Fruit fly (Drosophila melanogaster) whole organism, embryonic: Measurements from ENCODE around the gene CG6972.

Experiments used
- CG10321 ChIP-seq: fragments of 200-800 bp; sonication (Bioruptor generic); IDR thresholded peaks from 2 replicates; pipeline ENCODE4 v1.3.6; 2022; ENCODE audit warnings: missing biosample characterization, missing genetic modification characterization
- CG10959 ChIP-seq: fragments of 200-800 bp; sonication (Bioruptor generic); IDR thresholded peaks from 2 replicates; pipeline ENCODE4 v1.3.6; 2022; ENCODE audit warnings: missing biosample characterization, missing genetic modification characterization
- CG10979 ChIP-seq: fragments of 200-800 bp; sonication (Bioruptor generic); optimal IDR thresholded peaks from 2 replicates; lab custom pipeline; 2018; ENCODE audit warnings: missing biosample characterization, mild to moderate bottlenecking, missing genetic modification characterization, moderate library complexity
- CG12104 ChIP-seq: fragments of 200-800 bp; sonication (Bioruptor generic); optimal IDR thresholded peaks from 3 replicates; lab custom pipeline; 2016; ENCODE audit warnings: missing biosample characterization, missing genetic modification characterization
- CG12236 ChIP-seq: fragments of 200-800 bp; sonication (Bioruptor generic); optimal IDR thresholded peaks from 2 replicates; lab custom pipeline; 2016; ENCODE audit warnings: missing biosample characterization, missing genetic modification characterization
- CG14441 ChIP-seq: fragments of 200-800 bp; sonication (Bioruptor generic); IDR thresholded peaks from 2 replicates; pipeline ENCODE4 v1.3.6; 2022; ENCODE audit warnings: missing biosample characterization, missing genetic modification characterization
- CG15479 ChIP-seq: fragments of 200-800 bp; sonication (Bioruptor generic); optimal IDR thresholded peaks from 3 replicates; lab custom pipeline; 2019; ENCODE audit warnings: missing biosample characterization, mild to moderate bottlenecking, missing genetic modification characterization, moderate library complexity
- CG1603 ChIP-seq: fragments of 200-800 bp; sonication (Bioruptor generic); optimal IDR thresholded peaks from 2 replicates; lab custom pipeline; 2019; ENCODE audit warnings: missing biosample characterization, mild to moderate bottlenecking, missing genetic modification characterization, moderate library complexity
- CG17568 ChIP-seq: fragments of 200-800 bp; sonication (Bioruptor generic); optimal IDR thresholded peaks from 2 replicates; lab custom pipeline; 2018; ENCODE audit warnings: missing biosample characterization, mild to moderate bottlenecking, missing genetic modification characterization, moderate library complexity
- CG17612 ChIP-seq: fragments of 200-800 bp; sonication (Bioruptor generic); IDR thresholded peaks from 2 replicates; pipeline ENCODE4 v1.3.6; 2022; ENCODE audit warnings: missing biosample characterization, missing genetic modification characterization
- CG18011 ChIP-seq: fragments of 200-800 bp; sonication (Bioruptor generic); optimal IDR thresholded peaks from 2 replicates; lab custom pipeline; 2017; ENCODE audit warnings: missing biosample characterization, missing genetic modification characterization, mild to moderate bottlenecking, moderate library complexity, missing genotype
- CG18262 ChIP-seq: fragments of 200-800 bp; optimal IDR thresholded peaks from 3 replicates; lab custom pipeline; 2019; ENCODE audit warnings: missing biosample characterization, mild to moderate bottlenecking, missing genetic modification characterization, moderate library complexity
- CG3065 ChIP-seq: fragments of 200-800 bp; sonication (Bioruptor generic); optimal IDR thresholded peaks from 2 replicates; lab custom pipeline; 2016; ENCODE audit warnings: missing biosample characterization, missing genetic modification characterization
- CG33557 ChIP-seq: fragments of 200-800 bp; sonication (Bioruptor generic); optimal IDR thresholded peaks from 2 replicates; lab custom pipeline; 2019; ENCODE audit warnings: missing biosample characterization, mild to moderate bottlenecking, missing genetic modification characterization, moderate library complexity
- CG34422 ChIP-seq: fragments of 200-800 bp; sonication (Bioruptor generic); IDR thresholded peaks from 3 replicates; pipeline ENCODE4 v1.3.6; 2022; ENCODE audit warnings: missing biosample characterization, missing genetic modification characterization
- CG4360 ChIP-seq: fragments of 200-800 bp; sonication (Bioruptor generic); IDR thresholded peaks from 2 replicates; pipeline ENCODE4 v1.3.6; 2022; ENCODE audit warnings: missing biosample characterization, missing genetic modification characterization
- CG4617 ChIP-seq: fragments of 200-800 bp; sonication (Bioruptor generic); optimal IDR thresholded peaks from 3 replicates; lab custom pipeline; 2016; ENCODE audit warnings: missing biosample characterization, missing genetic modification characterization, borderline replicate concordance
- CG7271 ChIP-seq: fragments of 200-800 bp; sonication (Bioruptor generic); optimal IDR thresholded peaks from 2 replicates; lab custom pipeline; 2018; ENCODE audit warnings: missing biosample characterization, mild to moderate bottlenecking, missing genetic modification characterization, moderate library complexity
- CG7839 ChIP-seq: fragments of 200-800 bp; sonication (Bioruptor generic); optimal IDR thresholded peaks from 3 replicates; lab custom pipeline; 2018; ENCODE audit warnings: missing biosample characterization, mild to moderate bottlenecking, missing genetic modification characterization, moderate library complexity
- Drgx ChIP-seq: fragments of 200-800 bp; sonication (Bioruptor generic); IDR thresholded peaks from 2 replicates; pipeline ENCODE4 v1.3.6; 2022; ENCODE audit warnings: missing biosample characterization, missing genetic modification characterization
- E2f1 ChIP-seq: fragments of 200-800 bp; sonication (Bioruptor generic); IDR thresholded peaks from 2 replicates; pipeline ENCODE4 v1.3.6; 2022; ENCODE audit warnings: missing biosample characterization, missing genetic modification characterization
- Hmx ChIP-seq: fragments of 200-800 bp; sonication (Bioruptor generic); optimal IDR thresholded peaks from 2 replicates; lab custom pipeline; 2016; ENCODE audit warnings: missing biosample characterization, missing genetic modification characterization
- Six4 ChIP-seq: fragments of 200-800 bp; sonication (Bioruptor generic); optimal IDR thresholded peaks from 2 replicates; lab custom pipeline; 2016; ENCODE audit warnings: missing biosample characterization, missing genetic modification characterization
- Stat92E ChIP-seq, 3 experiments: fragments of >200 bp in 2 of 3; fragments of 200-800 bp in 1 of 3; sonication (Bioruptor generic) in 1 of 3; optimal IDR thresholded peaks; 2 replicates each; lab custom pipeline; 2017 to 2019; ENCODE audit warnings: missing biosample characterization in 3 of 3, missing genetic modification characterization in 3 of 3, mild to moderate bottlenecking in 1 of 3, moderate library complexity in 1 of 3
- Taf1 ChIP-seq: fragments of 200-800 bp; sonication (Bioruptor generic); IDR thresholded peaks from 2 replicates; pipeline ENCODE4 v1.3.6; 2022; ENCODE audit warnings: missing biosample characterization, missing genetic modification characterization
- ac ChIP-seq: fragments of 200-800 bp; sonication (Bioruptor generic); optimal IDR thresholded peaks from 3 replicates; lab custom pipeline; 2017; ENCODE audit warnings: missing biosample characterization, mild to moderate bottlenecking, missing genetic modification characterization
- al ChIP-seq: fragments of 200-800 bp; sonication (Bioruptor generic); IDR thresholded peaks from 2 replicates; pipeline ENCODE4 v1.3.6; 2022; ENCODE audit warnings: missing biosample characterization, missing genetic modification characterization
- bsh ChIP-seq, 2 experiments: fragments of 200-800 bp; sonication (Bioruptor generic); optimal IDR thresholded peaks; 2 replicates each; lab custom pipeline; 2017 to 2018; ENCODE audit warnings: mild to moderate bottlenecking in 2 of 2, missing biosample characterization in 2 of 2, missing genetic modification characterization in 2 of 2, moderate library complexity in 1 of 2
- cad ChIP-seq: fragments of >200 bp; optimal IDR thresholded peaks from 2 replicates; lab custom pipeline; 2017; ENCODE audit warnings: missing biosample characterization, missing genetic modification characterization
- croc ChIP-seq: fragments of 200-800 bp; sonication (Bioruptor generic); conservative IDR thresholded peaks from 3 replicates; pipeline ENCODE4 v1.3.6; 2022; ENCODE audit warnings: missing biosample characterization, missing genetic modification characterization
- dmrt11E ChIP-seq: fragments of 200-800 bp; sonication (Bioruptor generic); optimal IDR thresholded peaks from 3 replicates; lab custom pipeline; 2018; ENCODE audit warnings: missing biosample characterization, mild to moderate bottlenecking, missing genetic modification characterization, moderate library complexity
- dpn ChIP-seq, 2 experiments: fragments of 200-800 bp; sonication (Bioruptor generic); optimal IDR thresholded peaks; 3 replicates each; lab custom pipeline; 2016; ENCODE audit warnings: missing biosample characterization in 2 of 2, missing genetic modification characterization in 2 of 2
- en ChIP-seq: fragments of 200-800 bp; sonication (Bioruptor generic); optimal IDR thresholded peaks from 2 replicates; lab custom pipeline; 2016; ENCODE audit warnings: missing biosample characterization, missing genetic modification characterization
- ewg ChIP-seq: fragments of 200-800 bp; sonication (Bioruptor generic); optimal IDR thresholded peaks from 3 replicates; lab custom pipeline; 2017; ENCODE audit warnings: mild to moderate bottlenecking, missing biosample characterization, missing genetic modification reagents, missing genetic modification characterization
- gcm ChIP-seq: fragments of 200-800 bp; sonication (Bioruptor generic); optimal IDR thresholded peaks from 2 replicates; lab custom pipeline; 2019; ENCODE audit warnings: missing biosample characterization, mild to moderate bottlenecking, missing genetic modification characterization, moderate library complexity
- gem ChIP-seq: fragments of 200-800 bp; sonication (Bioruptor generic); optimal IDR thresholded peaks from 2 replicates; lab custom pipeline; 2019; ENCODE audit warnings: missing biosample characterization, mild to moderate bottlenecking, missing genetic modification characterization, moderate library complexity
- inv ChIP-seq: fragments of 200-800 bp; sonication (Bioruptor generic); IDR thresholded peaks from 2 replicates; pipeline ENCODE4 v1.3.6; 2022; ENCODE audit warnings: missing biosample characterization, missing genetic modification characterization; ENCODE audit not compliant: partially characterized antibody
- ken ChIP-seq: fragments of 200-800 bp; sonication (Bioruptor generic); IDR thresholded peaks from 3 replicates; pipeline ENCODE4 v1.3.6; 2022; ENCODE audit warnings: missing biosample characterization, missing genetic modification characterization
- klu ChIP-seq: fragments of 200-800 bp; sonication (Bioruptor generic); IDR thresholded peaks from 2 replicates; pipeline ENCODE4 v1.3.6; 2022; ENCODE audit warnings: missing biosample characterization, missing genetic modification characterization
- nau ChIP-seq: fragments of 200-800 bp; sonication (Bioruptor generic); optimal IDR thresholded peaks from 3 replicates; lab custom pipeline; 2017; ENCODE audit warnings: missing biosample characterization, mild to moderate bottlenecking, missing genetic modification characterization, missing genetic modification reagents
- odd ChIP-seq: fragments of 200-800 bp; sonication (Bioruptor generic); optimal IDR thresholded peaks from 2 replicates; lab custom pipeline; 2017; ENCODE audit warnings: missing biosample characterization, mild to moderate bottlenecking, missing genetic modification characterization
- peb ChIP-seq: fragments of 200-800 bp; sonication (Bioruptor generic); IDR thresholded peaks from 2 replicates; pipeline ENCODE4 v1.3.6; 2022; ENCODE audit warnings: missing biosample characterization, missing genetic modification characterization
- row ChIP-seq: fragments of 200-800 bp; sonication (Bioruptor generic); IDR thresholded peaks from 3 replicates; pipeline ENCODE4 v1.3.6; 2022; ENCODE audit warnings: missing biosample characterization, missing genetic modification characterization
- sens ChIP-seq: fragments of 200-800 bp; sonication (Bioruptor generic); peaks from one replicate; lab custom pipeline; 2016; ENCODE audit warnings: missing biosample characterization, missing genetic modification characterization
- sna ChIP-seq: fragments of 200-800 bp; sonication (Bioruptor generic); IDR thresholded peaks from 2 replicates; pipeline ENCODE4 v1.3.6; 2022; ENCODE audit warnings: missing biosample characterization, missing genetic modification characterization; ENCODE audit not compliant: partially characterized antibody
- so ChIP-seq: fragments of 200-800 bp; sonication (Bioruptor generic); IDR thresholded peaks from 3 replicates; pipeline ENCODE4 v1.3.6; 2022; ENCODE audit warnings: missing biosample characterization, missing genetic modification characterization
- tgo ChIP-seq: fragments of 200-800 bp; sonication (Bioruptor generic); IDR thresholded peaks from 3 replicates; pipeline ENCODE4 v1.3.6; 2022; ENCODE audit warnings: missing biosample characterization, missing genetic modification characterization
- tna ChIP-seq: fragments of 200-800 bp; sonication (Bioruptor generic); IDR thresholded peaks from 2 replicates; pipeline ENCODE4 v1.3.6; 2022; ENCODE audit warnings: missing biosample characterization, missing genetic modification characterization; ENCODE audit not compliant: partially characterized antibody
- vvl ChIP-seq: fragments of 200-800 bp; sonication (Bioruptor generic); IDR thresholded peaks from 2 replicates; pipeline ENCODE4 v1.3.6; 2022; ENCODE audit warnings: missing biosample characterization, missing genetic modification characterization
- wek ChIP-seq: fragments of 200-800 bp; sonication (Bioruptor generic); optimal IDR thresholded peaks from 3 replicates; lab custom pipeline; 2018; ENCODE audit warnings: missing biosample characterization, mild to moderate bottlenecking, missing genetic modification characterization, moderate library complexity
- zfh1 ChIP-seq: fragments of 200-800 bp; sonication (Bioruptor generic); IDR thresholded peaks from 3 replicates; pipeline ENCODE4 v1.3.6; 2022; ENCODE audit warnings: missing biosample characterization, missing genetic modification characterization

Gene CG6972

dm6 chr3R:22727857-22728256 lies 26.1 kb downstream of the CG6972 start (continued):
- no peak for TF ChIP-seq gcm (GFP tag; lab: Kevin White, UChicago)
- no peak for TF ChIP-seq CG18011 (GFP tag; lab: Kevin White, UChicago)
- TF ChIP-seq CG3065: no peak
- TF ChIP-seq wek (GFP tag; lab: Kevin White, UChicago): no peak
- TF ChIP-seq CG10321 (GFP tag; lab: Robert Waterston, UW): no peak
- no peak for TF ChIP-seq dpn (GFP tag; optimal IDR thresholded peaks at IDR 0.05; lab: Kevin White, UChicago)
- TF ChIP-seq CG4617: no peak
- no peak for TF ChIP-seq CG17568 (GFP tag; lab: Kevin White, UChicago)
- TF ChIP-seq CG14441 (GFP tag; lab: Robert Waterston, UW): peak; percentile 32; the same call in 1 of the 2 replicates
- TF ChIP-seq CG12236 (GFP tag; lab: Kevin White, UChicago): no peak
- TF ChIP-seq CG1603 (tag; lab: Kevin White, UChicago): peak; percentile 30
- peak; percentile 33; the same call in 1 of the 3 replicates for TF ChIP-seq zfh1 (GFP tag; lab: Robert Waterston, UW)
- TF ChIP-seq ken (GFP tag; lab: Robert Waterston, UW): no peak
- TF ChIP-seq dmrt11E (tag; lab: Kevin White, UChicago): no peak
- TF ChIP-seq Six4 (GFP tag; lab: Kevin White, UChicago): no peak
- TF ChIP-seq CG33557 (GFP tag; lab: Kevin White, UChicago): no peak
- TF ChIP-seq sens: peak; percentile 22
- TF ChIP-seq odd (GFP tag; lab: Kevin White, UChicago): no peak
- TF ChIP-seq al (GFP tag; lab: Robert Waterston, UW): no peak
- TF ChIP-seq Stat92E (GFP tag; optimal IDR thresholded peaks at IDR 0.05; lab: Kevin White, UChicago): no peak
- TF ChIP-seq E2f1: no peak
- no peak for TF ChIP-seq CG10959 (GFP tag; lab: Robert Waterston, UW)
- no peak for TF ChIP-seq ewg (GFP tag; lab: Kevin White, UChicago)
- TF ChIP-seq gem (tag; lab: Kevin White, UChicago): no peak
- TF ChIP-seq nau (GFP tag; lab: Kevin White, UChicago): no peak
- TF ChIP-seq peb (GFP tag; lab: Robert Waterston, UW): no peak
- TF ChIP-seq Drgx: peak; percentile 74
- TF ChIP-seq CG15479 (GFP tag; lab: Kevin White, UChicago): no peak
- TF ChIP-seq CG7271 (tag; lab: Kevin White, UChicago): no peak
- TF ChIP-seq CG4360 (GFP tag; lab: Robert Waterston, UW): no peak
- no peak for TF ChIP-seq sna (GFP tag; lab: Robert Waterston, UW)
- no peak for TF ChIP-seq CG10979 (tag; lab: Kevin White, UChicago)
- TF ChIP-seq Hmx (GFP tag; lab: Kevin White, UChicago): no peak
- no peak for TF ChIP-seq cad (GFP tag; lab: Kevin White, UChicago)
- TF ChIP-seq croc (GFP tag; lab: Robert Waterston, UW): no peak
- peak; percentile 57; the same call in 1 of the 2 replicates for TF ChIP-seq vvl (GFP tag; lab: Robert Waterston, UW)
- no peak for TF ChIP-seq ac (GFP tag; lab: Kevin White, UChicago)
- TF ChIP-seq tgo (GFP tag; lab: Robert Waterston, UW): peak; percentile 46; the same call in 1 of the 3 replicates
- TF ChIP-seq CG7839 (tag; lab: Kevin White, UChicago): no peak
- TF ChIP-seq CG34422: no peak
- no peak for TF ChIP-seq CG17612 (GFP tag; lab: Robert Waterston, UW)
- TF ChIP-seq Taf1 (GFP tag; lab: Robert Waterston, UW): no peak
- TF ChIP-seq bsh (GFP tag; optimal IDR thresholded peaks at IDR 0.05; lab: Kevin White, UChicago): no peak
- TF ChIP-seq klu (GFP tag; lab: Robert Waterston, UW): peak; percentile 42; the same call in 1 of the 2 replicates
- no peak for TF ChIP-seq CG12104 (GFP tag; lab: Kevin White, UChicago)
- TF ChIP-seq so (GFP tag; lab: Robert Waterston, UW): no peak
- TF ChIP-seq en (GFP tag; lab: Kevin White, UChicago): no peak
- TF ChIP-seq CG18262 (tag; lab: Kevin White, UChicago): peak; percentile 25
- no peak for TF ChIP-seq inv (GFP tag; lab: Robert Waterston, UW)
- TF ChIP-seq row: 0 out of 3 replicates have a peak, but pooled peaks have one; percentile 13
- no peak for TF ChIP-seq tna (GFP tag; lab: Robert Waterston, UW)
